Worm (Caenorhabditis elegans) whole organism, L4 larva: Measurements from ENCODE around the gene icl-1.

ENCODE experiments used
- lin-39 ChIP-seq: fragments of 150-350 bp; optimal IDR thresholded peaks from 2 replicates; lab custom pipeline; 2014; ENCODE audit warnings: missing biosample characterization, missing genetic modification reagents, missing genetic modification characterization
- ztf-11 ChIP-seq: fragments of 150-350 bp; optimal IDR thresholded peaks from 2 replicates; lab custom pipeline; 2014; ENCODE audit warnings: missing biosample characterization, missing genetic modification characterization

ce11 chrV:773256-773655 is 45.5 kb upstream of the icl-1 start, which contains the start of gene sti-1:
- TF ChIP-seq ztf-11 (tag; lab: Kevin White, UChicago) (no peak), lin-39 (tag; lab: Kevin White, UChicago) (no peak)
